Worm (Caenorhabditis elegans): ENCODE results near the gene grd-13.
"Not testable (repeated sequence)": the region's sequence is repeated elsewhere in the genome, so short reads cannot be mapped to it uniquely, and the experiment has no call there.

The grd-13 gene

DNA sequence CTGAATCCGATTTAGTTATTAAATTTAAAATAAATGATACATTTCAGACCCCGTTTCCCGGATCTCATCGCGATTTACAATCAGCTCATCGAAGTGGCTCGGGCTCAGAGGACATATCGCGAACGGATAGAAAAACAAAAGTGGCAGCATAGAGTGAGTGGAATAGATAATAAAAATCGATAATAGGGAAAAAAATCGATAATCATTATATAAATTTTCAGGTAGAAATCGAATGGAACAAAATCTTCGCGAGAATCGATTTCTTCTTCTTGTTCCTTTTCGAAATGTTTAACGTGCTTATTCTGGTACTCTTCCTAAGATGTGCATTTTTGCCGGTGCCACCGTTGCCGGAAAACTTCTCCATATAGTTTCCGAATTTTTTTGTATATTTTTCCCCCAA lies 19.4 kb upstream of the grd-13 start:
- TF ChIP-seq C34F6.9 (tag; optimal IDR thresholded peaks at IDR 0.05) (no peak), nhr-23 (tag; optimal IDR thresholded peaks at IDR 0.05) (no peak), unc-55 (GFP tag; optimal IDR thresholded peaks at IDR 0.05) (no peak), ztf-11 (tag; optimal IDR thresholded peaks at IDR 0.05) (no peak), ZK546.5 (tag; optimal IDR thresholded peaks at IDR 0.05) (no peak), ceh-16 (tag; optimal IDR thresholded peaks at IDR 0.05) (no peak), lin-13 (GFP tag; optimal IDR thresholded peaks at IDR 0.05) (no peak)

DNA sequence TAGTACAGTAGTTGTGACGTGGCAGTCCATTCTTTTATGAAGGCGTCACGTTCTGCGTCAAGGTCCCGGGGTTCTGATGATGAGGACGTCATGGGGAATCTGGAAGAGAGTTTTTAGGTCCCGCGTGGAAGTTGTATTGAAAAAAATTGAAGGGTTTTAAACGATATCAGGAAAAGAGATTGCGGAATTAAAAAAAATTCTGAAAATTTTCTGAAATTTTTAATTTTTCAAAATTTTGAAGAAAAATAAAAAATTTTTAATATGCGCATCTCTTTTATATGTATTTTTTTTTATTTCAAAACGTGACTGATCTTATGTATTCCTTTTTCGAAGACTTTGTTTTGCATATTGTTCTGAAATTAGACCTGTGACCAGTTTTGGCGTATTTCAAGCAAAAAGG lies 15.6 kb upstream of the grd-13 start, which contains the start of gene C04C3.6:
Gene C04C3.6, minus strand, starts transcription at position 101 of the 400 bp plus-strand sequence.
- TF ChIP-seq F13H6.1 (tag; optimal IDR thresholded peaks at IDR 0.05), result no peak
- TF ChIP-seq lin-11 (tag; optimal IDR thresholded peaks at IDR 0.05), result no peak
- TF ChIP-seq ztf-11 (tag; optimal IDR thresholded peaks at IDR 0.05), result no peak
- TF ChIP-seq nhr-77 (tag; optimal IDR thresholded peaks at IDR 0.05), result no peak
- TF ChIP-seq sma-9 (GFP tag; optimal IDR thresholded peaks at IDR 0.05), result no peak
- no peak for TF ChIP-seq sma-9 (tag; optimal IDR thresholded peaks at IDR 0.05)
- no peak for TF ChIP-seq zag-1 (tag; optimal IDR thresholded peaks at IDR 0.05)
- TF ChIP-seq egl-27 (tag; optimal IDR thresholded peaks at IDR 0.05), result no peak
- TF ChIP-seq lin-13 (GFP tag; optimal IDR thresholded peaks at IDR 0.05), result no peak
- no peak for TF ChIP-seq crh-2 (tag; optimal IDR thresholded peaks at IDR 0.05)
- TF ChIP-seq elt-1 (tag; optimal IDR thresholded peaks at IDR 0.05), result no peak
- no peak for TF ChIP-seq C34F6.9 (tag; optimal IDR thresholded peaks at IDR 0.05)
- TF ChIP-seq lin-39 (tag; optimal IDR thresholded peaks at IDR 0.05), result no peak
- TF ChIP-seq mab-5 (tag; optimal IDR thresholded peaks at IDR 0.05), result no peak
- TF ChIP-seq blmp-1 (tag; optimal IDR thresholded peaks at IDR 0.05; ENCODE audit: insufficient read depth), result no peak
- TF ChIP-seq nhr-11 (tag; optimal IDR thresholded peaks at IDR 0.05), result no peak
- no peak for TF ChIP-seq Y55F3AM.14 (GFP tag; optimal IDR thresholded peaks at IDR 0.05)

DNA sequence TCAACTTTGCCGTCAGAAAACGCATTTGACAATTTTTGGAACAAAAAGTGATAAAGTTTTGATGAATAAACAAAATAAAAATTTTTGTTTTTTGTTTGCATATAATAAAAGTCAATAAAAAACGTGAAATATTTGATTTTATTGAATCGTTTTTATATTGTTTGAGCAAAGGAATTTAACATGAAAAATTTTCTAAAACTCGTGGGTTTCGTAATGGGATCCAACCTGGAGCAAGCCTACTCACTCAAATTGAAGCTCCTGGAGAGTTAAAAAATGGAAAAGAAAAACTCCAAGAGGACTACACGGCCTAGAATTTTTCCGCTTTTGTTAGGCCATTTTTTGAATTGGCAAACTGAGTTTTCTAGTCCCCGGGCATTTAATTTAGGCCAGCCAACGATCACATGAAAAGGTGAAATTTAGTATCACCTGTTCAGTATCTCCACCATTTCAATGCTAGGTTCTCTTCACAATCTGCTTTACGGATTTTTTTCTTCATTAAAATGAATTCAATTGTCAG lies 9.6 kb upstream of the grd-13 start, which contains the start of the genes C04C3.9 and srz-60:
Gene C04C3.9, minus strand, starts transcription at position 101 of the 517 bp plus-strand sequence.
Gene srz-60, plus strand, starts transcription at position 467 of the 517 bp plus-strand sequence.
- TF ChIP-seq nhr-25 (tag; optimal IDR thresholded peaks at IDR 0.05) (no peak), mab-5 (tag; optimal IDR thresholded peaks at IDR 0.05) (no peak), alr-1 (tag; optimal IDR thresholded peaks at IDR 0.05) (no peak), R02D3.7 (tag; optimal IDR thresholded peaks at IDR 0.05) (no peak), ztf-1 (GFP tag; conservative IDR thresholded peaks at IDR 0.05) (no peak), C34F6.9 (tag; optimal IDR thresholded peaks at IDR 0.05) (no peak), nhr-23 (tag; optimal IDR thresholded peaks at IDR 0.05) (no peak), unc-39 (tag; optimal IDR thresholded peaks at IDR 0.05) (no peak), nhr-10 (tag; optimal IDR thresholded peaks at IDR 0.05) (no peak), lin-11 (tag; optimal IDR thresholded peaks at IDR 0.05) (no peak), lin-13 (GFP tag; optimal IDR thresholded peaks at IDR 0.05) (no peak), nhr-77 (tag; optimal IDR thresholded peaks at IDR 0.05) (no peak), ztf-11 (tag; optimal IDR thresholded peaks at IDR 0.05) (no peak), sem-4 (tag; optimal IDR thresholded peaks at IDR 0.05) (no peak), nhr-11 (tag; optimal IDR thresholded peaks at IDR 0.05) (no peak), nhr-21 (tag; optimal IDR thresholded peaks at IDR 0.05) (no peak)

DNA sequence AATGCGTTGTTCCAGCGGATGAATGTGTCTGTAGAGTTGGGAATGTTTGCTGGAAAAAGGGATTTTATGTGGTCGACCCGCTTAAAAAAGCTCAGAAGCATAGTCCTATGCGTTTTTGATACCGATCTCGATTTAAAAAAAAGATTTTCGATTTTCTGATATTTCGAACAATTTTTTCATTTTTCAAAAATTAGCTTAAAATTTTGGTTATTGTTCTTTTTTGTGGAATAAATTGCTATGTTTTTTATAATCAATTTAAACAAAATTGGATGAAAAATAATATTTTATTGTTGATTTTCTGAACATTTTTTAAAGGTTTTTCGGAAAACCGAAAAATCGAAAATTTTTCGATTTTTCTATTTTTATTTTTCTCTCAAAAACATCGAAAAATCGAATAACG lies 4.7 kb upstream of the grd-13 start, which contains the start of gene C04C3.7:
Gene C04C3.7, minus strand, starts transcription at position 101 of the 400 bp plus-strand sequence.
- TF ChIP-seq unc-62 (GFP tag; optimal IDR thresholded peaks at IDR 0.05); nhr-21 (tag; optimal IDR thresholded peaks at IDR 0.05); lsy-2 (tag; optimal IDR thresholded peaks at IDR 0.05): not testable (repeated sequence)

DNA sequence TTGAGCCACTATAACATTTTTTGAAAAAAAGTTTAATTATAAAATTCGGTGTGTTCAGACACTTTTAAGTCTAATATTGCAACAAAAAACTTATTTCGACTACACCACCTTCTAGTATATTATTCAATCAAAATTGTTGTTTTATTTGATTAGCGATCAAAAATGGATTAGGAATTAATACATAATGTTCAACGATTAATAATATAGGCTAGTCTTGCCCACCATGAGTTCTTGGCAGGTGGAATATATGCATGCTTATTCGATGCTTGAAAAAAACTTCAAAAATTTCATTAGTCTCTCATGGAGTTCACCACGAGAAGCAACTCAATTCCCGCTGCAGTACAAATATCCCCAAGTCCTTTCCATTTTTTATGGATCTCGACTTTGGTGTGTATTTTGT lies 2.1 kb upstream of the grd-13 start, which contains the start of gene srz-32:
Gene srz-32, plus strand, starts transcription at position 301 of the 400 bp plus-strand sequence.
- no peak for TF ChIP-seq nhr-21 (tag; optimal IDR thresholded peaks at IDR 0.05)

DNA sequence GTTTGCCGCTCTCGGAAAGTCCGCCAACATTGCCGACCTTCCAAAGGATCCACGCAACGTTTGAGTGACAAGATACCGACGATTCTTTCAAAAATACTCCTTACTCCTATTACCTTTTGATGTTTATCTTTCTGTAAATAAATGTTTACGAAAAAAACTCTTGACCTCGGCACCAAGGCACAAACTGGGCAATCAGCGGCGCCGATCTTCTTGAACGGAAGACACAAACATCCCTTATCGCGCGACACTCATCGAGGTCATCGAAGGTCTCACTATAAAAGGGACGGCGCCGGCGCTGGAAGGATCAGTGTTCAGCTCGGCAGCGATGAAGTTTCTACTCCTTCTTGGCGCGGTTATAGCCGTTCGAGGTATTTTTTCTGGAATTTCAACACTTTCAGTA lies 1.2 kb downstream of the grd-13 start, which contains the start of gene grd-3:
Gene grd-3, plus strand, starts transcription at position 302 of the 400 bp plus-strand sequence.
- TF ChIP-seq lin-39 (tag; optimal IDR thresholded peaks at IDR 0.05) (no peak), sma-9 (GFP tag; optimal IDR thresholded peaks at IDR 0.05) (peak; percentile 43), sma-9 (tag; optimal IDR thresholded peaks at IDR 0.05) (no peak), blmp-1 (tag; optimal IDR thresholded peaks at IDR 0.05; ENCODE audit: insufficient read depth) (no peak), crh-2 (tag; optimal IDR thresholded peaks at IDR 0.05) (no peak), elt-1 (tag; optimal IDR thresholded peaks at IDR 0.05) (peak; percentile 81), ceh-16 (tag; optimal IDR thresholded peaks at IDR 0.05) (peak; percentile 72), lin-11 (tag; optimal IDR thresholded peaks at IDR 0.05) (no peak), nhr-25 (tag; optimal IDR thresholded peaks at IDR 0.05) (peak; percentile 62), lin-13 (GFP tag; optimal IDR thresholded peaks at IDR 0.05) (no peak), mdl-1 (tag; optimal IDR thresholded peaks at IDR 0.05) (no peak), aly-2 (tag; optimal IDR thresholded peaks at IDR 0.05) (no peak)
